Fruit fly (Drosophila melanogaster) whole organism, embryonic: ENCODE measurements around the gene unc-119.
A peak's percentile ranks its signal among the peaks of the same experiment; 100 is the strongest.

Source experiments
- Aef1 ChIP-seq: fragments of 200-800 bp; sonication (Bioruptor generic); IDR thresholded peaks from 3 replicates; pipeline ENCODE4 v1.3.6; 2022; ENCODE audit warnings: missing biosample characterization, missing genetic modification characterization
- CG10209 ChIP-seq: fragments of 200-800 bp; sonication (Bioruptor generic); optimal IDR thresholded peaks from 3 replicates; lab custom pipeline; 2017; ENCODE audit warnings: missing biosample characterization, mild to moderate bottlenecking, missing genetic modification characterization, missing genetic modification reagents
- CG10462 ChIP-seq: fragments of 200-800 bp; sonication (Bioruptor generic); optimal IDR thresholded peaks from 2 replicates; lab custom pipeline; 2016; ENCODE audit warnings: missing biosample characterization, missing genetic modification characterization
- CG11696 ChIP-seq: fragments of 200-800 bp; sonication (Bioruptor generic); IDR thresholded peaks from 2 replicates; pipeline ENCODE4 v1.3.6; 2022; ENCODE audit warnings: missing biosample characterization, missing genetic modification characterization
- CG13287 ChIP-seq: fragments of 200-800 bp; sonication (Bioruptor generic); IDR thresholded peaks from 2 replicates; pipeline ENCODE4 v1.3.6; 2022; ENCODE audit warnings: missing biosample characterization, missing genetic modification characterization; ENCODE audit not compliant: partially characterized antibody
- CG13296 ChIP-seq: fragments of 200-800 bp; sonication (Bioruptor generic); optimal IDR thresholded peaks from 3 replicates; lab custom pipeline; 2018; ENCODE audit warnings: missing biosample characterization, mild to moderate bottlenecking, missing genetic modification characterization
- CG14441 ChIP-seq: fragments of 200-800 bp; sonication (Bioruptor generic); IDR thresholded peaks from 2 replicates; pipeline ENCODE4 v1.3.6; 2022; ENCODE audit warnings: missing biosample characterization, missing genetic modification characterization
- CG17912 ChIP-seq: fragments of 200-800 bp; sonication (Bioruptor generic); optimal IDR thresholded peaks from 2 replicates; lab custom pipeline; 2018; ENCODE audit warnings: missing biosample characterization, mild to moderate bottlenecking, missing genetic modification characterization
- CG18262 ChIP-seq: fragments of 200-800 bp; optimal IDR thresholded peaks from 3 replicates; lab custom pipeline; 2019; ENCODE audit warnings: missing biosample characterization, mild to moderate bottlenecking, missing genetic modification characterization, moderate library complexity
- CG18619 ChIP-seq: fragments of 200-800 bp; sonication (Bioruptor generic); optimal IDR thresholded peaks from 3 replicates; lab custom pipeline; 2017; ENCODE audit warnings: missing biosample characterization, mild to moderate bottlenecking, missing genetic modification characterization
- CG2199 ChIP-seq: fragments of 200-800 bp; sonication (Bioruptor generic); IDR thresholded peaks from 3 replicates; pipeline ENCODE4 v1.3.6; 2022; ENCODE audit warnings: missing biosample characterization, missing genetic modification characterization
- CG2712 ChIP-seq: fragments of 200-800 bp; optimal IDR thresholded peaks from 3 replicates; lab custom pipeline; 2019; ENCODE audit warnings: missing biosample characterization, mild to moderate bottlenecking, missing genetic modification characterization, moderate library complexity
- CG32532 ChIP-seq: fragments of 200-800 bp; sonication (Bioruptor generic); IDR thresholded peaks from 2 replicates; pipeline ENCODE4 v1.3.6; 2022; ENCODE audit warnings: missing biosample characterization, missing genetic modification characterization
- CG3407 ChIP-seq: fragments of 200-800 bp; sonication (Bioruptor generic); optimal IDR thresholded peaks from 2 replicates; lab custom pipeline; 2018; ENCODE audit warnings: missing biosample characterization, mild to moderate bottlenecking, missing genetic modification characterization
- CG4404 ChIP-seq: fragments of 200-800 bp; sonication (Bioruptor generic); IDR thresholded peaks from 2 replicates; pipeline ENCODE4 v1.3.6; 2022; ENCODE audit warnings: missing biosample characterization, missing genetic modification characterization
- CG6175 ChIP-seq: fragments of 200-800 bp; sonication (Bioruptor generic); IDR thresholded peaks from 3 replicates; pipeline ENCODE4 v1.3.6; 2022; ENCODE audit warnings: missing biosample characterization, missing genetic modification characterization
- CG6272 ChIP-seq: fragments of 200-800 bp; sonication (Bioruptor generic); IDR thresholded peaks from 2 replicates; pipeline ENCODE4 v1.3.6; 2022; ENCODE audit warnings: missing biosample characterization, missing genetic modification characterization
- CG7987 ChIP-seq: fragments of 200-800 bp; sonication (Bioruptor generic); optimal IDR thresholded peaks from 2 replicates; lab custom pipeline; 2018; ENCODE audit warnings: missing biosample characterization, mild to moderate bottlenecking, missing genetic modification characterization, moderate library complexity
- CG8388 ChIP-seq: fragments of 200-800 bp; sonication (Bioruptor generic); optimal IDR thresholded peaks from 2 replicates; lab custom pipeline; 2019; ENCODE audit warnings: missing biosample characterization, mild to moderate bottlenecking, missing genetic modification characterization, moderate library complexity
- CG8765 ChIP-seq: fragments of 200-800 bp; sonication (Bioruptor generic); IDR thresholded peaks from 2 replicates; pipeline ENCODE4 v1.3.6; 2022; ENCODE audit warnings: missing biosample characterization, missing genetic modification characterization
- CG8924 ChIP-seq: fragments of 200-800 bp; optimal IDR thresholded peaks from 3 replicates; lab custom pipeline; 2019; ENCODE audit warnings: missing biosample characterization, mild to moderate bottlenecking, missing genetic modification characterization, moderate library complexity
- CG9215 ChIP-seq: fragments of 200-800 bp; sonication (Bioruptor generic); IDR thresholded peaks from 2 replicates; pipeline ENCODE4 v1.3.6; 2022; ENCODE audit warnings: missing biosample characterization, missing genetic modification characterization
- CG9437 ChIP-seq: fragments of 200-800 bp; sonication (Bioruptor generic); optimal IDR thresholded peaks from 2 replicates; lab custom pipeline; 2018; ENCODE audit warnings: missing biosample characterization, mild to moderate bottlenecking, missing genetic modification characterization
- CG9932 ChIP-seq: fragments of 200-800 bp; sonication (Bioruptor generic); IDR thresholded peaks from 2 replicates; pipeline ENCODE4 v1.3.6; 2022; ENCODE audit warnings: missing biosample characterization, missing genetic modification characterization
- Dip3 ChIP-seq: fragments of 200-800 bp; sonication (Bioruptor generic); optimal IDR thresholded peaks from 3 replicates; lab custom pipeline; 2016; ENCODE audit warnings: missing biosample characterization, missing genetic modification characterization
- Fer1 ChIP-seq: fragments of 200-800 bp; sonication (Bioruptor generic); optimal IDR thresholded peaks from 2 replicates; lab custom pipeline; 2017; ENCODE audit warnings: missing biosample characterization, mild to moderate bottlenecking, missing genetic modification characterization
- Hsf ChIP-seq: fragments of 200-800 bp; sonication (Bioruptor generic); optimal IDR thresholded peaks from 3 replicates; lab custom pipeline; 2016; ENCODE audit warnings: missing biosample characterization, missing genetic modification characterization
- Jarid2 ChIP-seq: fragments of 200-800 bp; sonication (Bioruptor generic); optimal IDR thresholded peaks from 3 replicates; lab custom pipeline; 2017; ENCODE audit warnings: mild to moderate bottlenecking, missing biosample characterization, missing genetic modification reagents, missing genetic modification characterization
- Med ChIP-seq: fragments of 200-800 bp; sonication (Bioruptor generic); peaks from one replicate; lab custom pipeline; 2016; ENCODE audit warnings: missing biosample characterization, missing genetic modification characterization, mild to moderate bottlenecking, inconsistent platforms, moderate library complexity
- Pdp1 ChIP-seq, 2 experiments: fragments of 200-800 bp; sonication (Bioruptor generic); optimal IDR thresholded peaks; 3 replicates each; lab custom pipeline; 2016; ENCODE audit warnings: missing biosample characterization in 2 of 2, missing genetic modification characterization in 2 of 2, mild to moderate bottlenecking in 1 of 2, moderate library complexity in 1 of 2
- Sin3A ChIP-seq: fragments of >200 bp; optimal IDR thresholded peaks from 2 replicates; lab custom pipeline; 2018
- Sox102F ChIP-seq: fragments of 200-800 bp; sonication (Bioruptor generic); optimal IDR thresholded peaks from 2 replicates; lab custom pipeline; 2018; ENCODE audit warnings: missing biosample characterization, mild to moderate bottlenecking, missing genetic modification characterization, moderate library complexity
- Spps ChIP-seq: fragments of 200-800 bp; sonication (Bioruptor generic); optimal IDR thresholded peaks from 2 replicates; lab custom pipeline; 2018; ENCODE audit warnings: missing biosample characterization, mild to moderate bottlenecking, missing genetic modification characterization
- Taf1 ChIP-seq: fragments of 200-800 bp; sonication (Bioruptor generic); IDR thresholded peaks from 2 replicates; pipeline ENCODE4 v1.3.6; 2022; ENCODE audit warnings: missing biosample characterization, missing genetic modification characterization
- al ChIP-seq: fragments of 200-800 bp; sonication (Bioruptor generic); IDR thresholded peaks from 2 replicates; pipeline ENCODE4 v1.3.6; 2022; ENCODE audit warnings: missing biosample characterization, missing genetic modification characterization
- aop ChIP-seq: fragments of 200-800 bp; sonication (Bioruptor generic); IDR thresholded peaks from 2 replicates; pipeline ENCODE4 v1.3.6; 2022; ENCODE audit warnings: missing biosample characterization, missing genetic modification characterization
- crol ChIP-seq: fragments of 200-800 bp; sonication (Bioruptor generic); IDR thresholded peaks from 2 replicates; pipeline ENCODE4 v1.3.6; 2022; ENCODE audit warnings: missing biosample characterization, missing genetic modification characterization
- fu2 ChIP-seq: fragments of 200-800 bp; sonication (Bioruptor generic); optimal IDR thresholded peaks from 2 replicates; lab custom pipeline; 2016; ENCODE audit warnings: missing biosample characterization, missing genetic modification characterization
- gsb-n ChIP-seq: fragments of 200-800 bp; sonication (Bioruptor generic); optimal IDR thresholded peaks from 3 replicates; lab custom pipeline; 2018; ENCODE audit warnings: missing biosample characterization, mild to moderate bottlenecking, missing genetic modification characterization
- inv ChIP-seq: fragments of 200-800 bp; sonication (Bioruptor generic); IDR thresholded peaks from 2 replicates; pipeline ENCODE4 v1.3.6; 2022; ENCODE audit warnings: missing biosample characterization, missing genetic modification characterization; ENCODE audit not compliant: partially characterized antibody
- lbe ChIP-seq: fragments of 200-800 bp; sonication (Bioruptor generic); optimal IDR thresholded peaks from 2 replicates; lab custom pipeline; 2016; ENCODE audit warnings: missing biosample characterization, mild to moderate bottlenecking, missing genetic modification characterization
- pum ChIP-seq: fragments of 200-800 bp; sonication (Bioruptor generic); optimal IDR thresholded peaks from 2 replicates; lab custom pipeline; 2016; ENCODE audit warnings: missing biosample characterization, missing genetic modification characterization
- sna ChIP-seq: fragments of 200-800 bp; sonication (Bioruptor generic); IDR thresholded peaks from 2 replicates; pipeline ENCODE4 v1.3.6; 2022; ENCODE audit warnings: missing biosample characterization, missing genetic modification characterization; ENCODE audit not compliant: partially characterized antibody
- stc ChIP-seq: fragments of 200-800 bp; sonication (Bioruptor generic); IDR thresholded peaks from 2 replicates; pipeline ENCODE4 v1.3.6; 2022; ENCODE audit warnings: missing biosample characterization, missing genetic modification characterization
- sug ChIP-seq: fragments of 200-800 bp; optimal IDR thresholded peaks from 2 replicates; lab custom pipeline; 2019; ENCODE audit warnings: missing biosample characterization, mild to moderate bottlenecking, missing genetic modification characterization, moderate library complexity
- unpg ChIP-seq: fragments of 200-800 bp; sonication (Bioruptor generic); optimal IDR thresholded peaks from 3 replicates; lab custom pipeline; 2018; ENCODE audit warnings: missing biosample characterization, mild to moderate bottlenecking, missing genetic modification characterization, moderate library complexity
- vvl ChIP-seq: fragments of 200-800 bp; sonication (Bioruptor generic); IDR thresholded peaks from 2 replicates; pipeline ENCODE4 v1.3.6; 2022; ENCODE audit warnings: missing biosample characterization, missing genetic modification characterization
- yki ChIP-seq: fragments of >200 bp; optimal IDR thresholded peaks from 3 replicates; lab custom pipeline; 2018
- zfh2 ChIP-seq: fragments of 200-800 bp; sonication (Bioruptor generic); optimal IDR thresholded peaks from 2 replicates; lab custom pipeline; 2016; ENCODE audit warnings: missing biosample characterization, missing genetic modification characterization

Gene unc-119

dm6 chrX:7299399-7300355 lies 8.6 kb upstream of the unc-119 start (continued):
- peak; percentile 28; the same call in 1 of the 2 replicates for TF ChIP-seq CG13287 (GFP tag; lab: Robert Waterston, UW)
- TF ChIP-seq inv, result no peak
- peak; percentile 39 for TF ChIP-seq CG10209 (GFP tag; lab: Kevin White, UChicago)
- peak; percentile 17 for TF ChIP-seq Fer1 (GFP tag; lab: Kevin White, UChicago)
- TF ChIP-seq vvl (GFP tag; lab: Robert Waterston, UW), result peak; percentile 31
- TF ChIP-seq Sox102F (GFP tag; lab: Kevin White, UChicago), result peak; percentile 69
- peak; percentile 42 for TF ChIP-seq CG18619 (GFP tag; lab: Kevin White, UChicago)
- TF ChIP-seq al, result peak; percentile 41; the same call in 1 of the 2 replicates
- TF ChIP-seq gsb-n (tag; lab: Kevin White, UChicago), result no peak
- peak; percentile 54 for TF ChIP-seq CG2712 (tag; lab: Kevin White, UChicago)
- TF ChIP-seq unpg (GFP tag; lab: Kevin White, UChicago), result peak; percentile 44
- peak; percentile 10 for TF ChIP-seq pum
- TF ChIP-seq CG14441 (GFP tag; lab: Robert Waterston, UW), result peak; percentile 42; the same call in 1 of the 2 replicates
- no peak for TF ChIP-seq fu2 (GFP tag; lab: Kevin White, UChicago)
- peak; percentile 30 for TF ChIP-seq Hsf (GFP tag; lab: Kevin White, UChicago)
- TF ChIP-seq CG8924, result peak; percentile 47
- peak; percentile 26 for TF ChIP-seq yki (lab: Kevin White, UChicago)
- TF ChIP-seq crol (GFP tag; lab: Robert Waterston, UW), result peak; percentile 99
- TF ChIP-seq CG6272 (GFP tag; lab: Robert Waterston, UW), result 0 out of 2 replicates have a peak, but pooled peaks have one; percentile 7
- TF ChIP-seq CG2199 (GFP tag; lab: Robert Waterston, UW), result no peak
- TF ChIP-seq CG8388 (GFP tag; lab: Kevin White, UChicago), result peak; percentile 26
- peak; percentile 35 for TF ChIP-seq Jarid2
- peak; percentile 7 to 79 for TF ChIP-seq Pdp1 (GFP tag; optimal IDR thresholded peaks at IDR 0.05; lab: Kevin White, UChicago)
- TF ChIP-seq Spps (tag; lab: Kevin White, UChicago), result peak; percentile 13
- TF ChIP-seq CG9437, result peak; percentile 22
- peak; percentile 50; the same call in 1 of the 2 replicates for TF ChIP-seq CG32532 (GFP tag; lab: Robert Waterston, UW)
- 0 out of 2 replicates have a peak, but pooled peaks have one; percentile 27 for TF ChIP-seq CG4404 (GFP tag; lab: Robert Waterston, UW)
- no peak for TF ChIP-seq Sin3A (lab: Kevin White, UChicago)
- peak; percentile 97 for TF ChIP-seq Med (GFP tag; lab: Kevin White, UChicago)
- TF ChIP-seq CG9215, result no peak
- TF ChIP-seq sna (GFP tag; lab: Robert Waterston, UW), result peak; percentile 30; the same call in 1 of the 2 replicates
- TF ChIP-seq CG9932, result peak; percentile 58
- 0 out of 2 replicates have a peak, but pooled peaks have one; percentile 6 for TF ChIP-seq Taf1 (GFP tag; lab: Robert Waterston, UW)
- TF ChIP-seq CG7987 (GFP tag; lab: Kevin White, UChicago), result no peak
- TF ChIP-seq lbe (GFP tag; lab: Kevin White, UChicago), result no peak
- peak; percentile 53 for TF ChIP-seq Dip3 (GFP tag; lab: Kevin White, UChicago)
- TF ChIP-seq CG8765 (GFP tag; lab: Robert Waterston, UW), result no peak
- TF ChIP-seq stc (GFP tag; lab: Robert Waterston, UW), result peak; percentile 41; the same call in 1 of the 2 replicates
- TF ChIP-seq CG17912 (GFP tag; lab: Kevin White, UChicago), result no peak
- TF ChIP-seq CG6175, result peak; percentile 99
- TF ChIP-seq CG10462 (GFP tag; lab: Kevin White, UChicago), result no peak
- TF ChIP-seq zfh2 (GFP tag; lab: Kevin White, UChicago), result peak; percentile 46
- no peak for TF ChIP-seq sug (tag; lab: Kevin White, UChicago)
- peak; percentile 100 for TF ChIP-seq CG3407
- TF ChIP-seq CG11696 (GFP tag; lab: Robert Waterston, UW), result no peak
- TF ChIP-seq aop (GFP tag; lab: Robert Waterston, UW), result no peak
- TF ChIP-seq CG18262, result peak; percentile 61
- TF ChIP-seq Aef1 (GFP tag; lab: Robert Waterston, UW), result peak; percentile 23; the same call in 2 of the 3 replicates
- TF ChIP-seq CG13296, result peak; percentile 42
